Fruit fly (Drosophila melanogaster) whole organism: ENCODE data around the gene CG43082.

Source experiments
- CG8478 ChIP-seq: fragments of >200 bp; optimal IDR thresholded peaks from 2 replicates; lab custom pipeline; 2018; ENCODE audit warnings: inconsistent platforms
- Dll ChIP-seq: fragments of >200 bp; optimal IDR thresholded peaks from 2 replicates; lab custom pipeline; 2017
- EcR ChIP-seq, 2 experiments: fragments of >200 bp; optimal IDR thresholded peaks; 2 replicates each; lab custom pipeline; 2017; ENCODE audit warnings: missing biosample characterization in 2 of 2, missing genetic modification characterization in 2 of 2, missing genetic modification reagents in 2 of 2
- pan ChIP-seq: fragments of >200 bp; optimal IDR thresholded peaks from 2 replicates; lab custom pipeline; 2017

dm6 chr3L:15678284-15678683 is 16.6 kb downstream of the CG43082 start:
- TF ChIP-seq pan (lab: Kevin White, UChicago) = no peak
- TF ChIP-seq EcR (GFP tag; optimal IDR thresholded peaks at IDR 0.05; lab: Kevin White, UChicago) = no peak
- no peak for TF ChIP-seq Dll (lab: Kevin White, UChicago)
- TF ChIP-seq CG8478 = no peak
